Fruit fly (Drosophila melanogaster): ENCODE results near the gene CARPB.

DNA sequence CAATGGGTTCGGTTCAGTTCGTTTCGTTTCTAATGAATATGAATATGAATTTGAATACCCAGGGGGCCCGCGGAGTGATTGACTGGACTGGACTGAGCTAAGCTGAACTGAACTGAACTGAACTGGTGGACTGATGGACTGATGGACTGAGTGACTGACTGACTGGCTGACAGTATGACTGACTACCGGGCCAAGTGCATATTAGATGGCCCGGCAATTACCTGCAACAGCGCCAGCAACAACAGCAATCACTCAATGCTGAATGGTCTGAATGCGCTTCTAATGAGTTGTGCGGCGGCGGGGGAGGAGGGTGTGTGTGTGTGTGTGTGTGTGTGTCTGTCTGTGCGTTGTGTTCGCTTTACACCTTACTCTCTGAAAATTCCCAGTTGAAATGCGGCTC, 48.2 kb upstream of the CARPB start:
- TF ChIP-seq h (optimal IDR thresholded peaks at IDR 0.05) (no peak), ttk (optimal IDR thresholded peaks at IDR 0.05) (no peak), Myc (optimal IDR thresholded peaks at IDR 0.05) (no peak)
